Fruit fly (Drosophila melanogaster) whole organism, embryonic: ENCODE results near the gene fusl.

Source experiments
- CG10147 ChIP-seq: fragments of 200-800 bp; sonication (Bioruptor generic); optimal IDR thresholded peaks from 2 replicates; lab custom pipeline; 2019; ENCODE audit warnings: missing biosample characterization, mild to moderate bottlenecking, missing genetic modification characterization, moderate library complexity
- CG10209 ChIP-seq: fragments of 200-800 bp; sonication (Bioruptor generic); optimal IDR thresholded peaks from 3 replicates; lab custom pipeline; 2017; ENCODE audit warnings: missing biosample characterization, mild to moderate bottlenecking, missing genetic modification characterization, missing genetic modification reagents
- CG12299 ChIP-seq: fragments of 200-800 bp; sonication (Bioruptor generic); optimal IDR thresholded peaks from 2 replicates; lab custom pipeline; 2018; ENCODE audit warnings: missing biosample characterization, mild to moderate bottlenecking, missing genetic modification characterization
- CG12391 ChIP-seq: fragments of 200-800 bp; sonication (Bioruptor generic); optimal IDR thresholded peaks from 3 replicates; lab custom pipeline; 2018; ENCODE audit warnings: missing biosample characterization, mild to moderate bottlenecking, missing genetic modification characterization, moderate library complexity
- CG12744 ChIP-seq: fragments of 200-800 bp; sonication (Bioruptor generic); optimal IDR thresholded peaks from 2 replicates; lab custom pipeline; 2016; ENCODE audit warnings: missing biosample characterization, missing genetic modification characterization
- CG12942 ChIP-seq: fragments of 200-800 bp; sonication (Bioruptor generic); optimal IDR thresholded peaks from 3 replicates; lab custom pipeline; 2016; ENCODE audit warnings: missing biosample characterization, missing genetic modification characterization
- CG13296 ChIP-seq: fragments of 200-800 bp; sonication (Bioruptor generic); optimal IDR thresholded peaks from 3 replicates; lab custom pipeline; 2018; ENCODE audit warnings: missing biosample characterization, mild to moderate bottlenecking, missing genetic modification characterization
- CG14441 ChIP-seq: fragments of 200-800 bp; sonication (Bioruptor generic); IDR thresholded peaks from 2 replicates; pipeline ENCODE4 v1.3.6; 2022; ENCODE audit warnings: missing biosample characterization, missing genetic modification characterization
- CG1602 ChIP-seq: fragments of 200-800 bp; sonication (Bioruptor generic); optimal IDR thresholded peaks from 3 replicates; lab custom pipeline; 2016; ENCODE audit warnings: missing biosample characterization, missing genetic modification characterization
- CG17186 ChIP-seq: fragments of 200-800 bp; sonication (Bioruptor generic); optimal IDR thresholded peaks from 3 replicates; lab custom pipeline; 2017; ENCODE audit warnings: missing biosample characterization, missing genetic modification reagents, missing genetic modification characterization
- CG17328 ChIP-seq: fragments of 200-800 bp; sonication (Bioruptor generic); IDR thresholded peaks from 2 replicates; pipeline ENCODE4 v1.3.6; 2022; ENCODE audit warnings: missing biosample characterization, missing genetic modification characterization
- CG17359 ChIP-seq: fragments of 200-800 bp; sonication (Bioruptor generic); optimal IDR thresholded peaks from 3 replicates; lab custom pipeline; 2018; ENCODE audit warnings: missing biosample characterization, mild to moderate bottlenecking, missing genetic modification characterization, moderate library complexity
- CG17361 ChIP-seq: fragments of 200-800 bp; sonication (Bioruptor generic); IDR thresholded peaks from 3 replicates; pipeline ENCODE4 v1.3.6; 2022; ENCODE audit warnings: missing biosample characterization, missing genetic modification characterization
- CG18011 ChIP-seq: fragments of 200-800 bp; sonication (Bioruptor generic); optimal IDR thresholded peaks from 2 replicates; lab custom pipeline; 2017; ENCODE audit warnings: missing biosample characterization, missing genetic modification characterization, mild to moderate bottlenecking, moderate library complexity, missing genotype
- CG18262 ChIP-seq: fragments of 200-800 bp; optimal IDR thresholded peaks from 3 replicates; lab custom pipeline; 2019; ENCODE audit warnings: missing biosample characterization, mild to moderate bottlenecking, missing genetic modification characterization, moderate library complexity
- CG2875 ChIP-seq: fragments of 200-800 bp; sonication (Bioruptor generic); optimal IDR thresholded peaks from 2 replicates; lab custom pipeline; 2017; ENCODE audit warnings: missing biosample characterization, mild to moderate bottlenecking, missing genetic modification characterization, missing genetic modification reagents
- CG33213 ChIP-seq: fragments of 200-800 bp; sonication (Bioruptor generic); optimal IDR thresholded peaks from 3 replicates; lab custom pipeline; 2016; ENCODE audit warnings: missing biosample characterization, missing genetic modification characterization
- CG3726 ChIP-seq: fragments of 200-800 bp; sonication (Bioruptor generic); IDR thresholded peaks from 3 replicates; pipeline ENCODE4, ENCODE4 v1.3.6; 2022; ENCODE audit warnings: missing biosample characterization, missing genetic modification characterization
- CG4424 ChIP-seq: fragments of 200-800 bp; sonication (Bioruptor generic); optimal IDR thresholded peaks from 3 replicates; lab custom pipeline; 2016; ENCODE audit warnings: missing biosample characterization, missing genetic modification characterization
- CG5180 ChIP-seq: fragments of 200-800 bp; sonication (Bioruptor generic); optimal IDR thresholded peaks from 3 replicates; lab custom pipeline; 2017; ENCODE audit warnings: missing biosample characterization, missing genetic modification characterization, mild to moderate bottlenecking, moderate library complexity, missing genetic modification reagents
- CG6175 ChIP-seq: fragments of 200-800 bp; sonication (Bioruptor generic); IDR thresholded peaks from 3 replicates; pipeline ENCODE4 v1.3.6; 2022; ENCODE audit warnings: missing biosample characterization, missing genetic modification characterization
- CG6254 ChIP-seq: fragments of 200-800 bp; sonication (Bioruptor generic); optimal IDR thresholded peaks from 3 replicates; lab custom pipeline; 2017; ENCODE audit warnings: mild to moderate bottlenecking, missing biosample characterization, missing genetic modification reagents, missing genetic modification characterization
- CG6272 ChIP-seq: fragments of 200-800 bp; sonication (Bioruptor generic); IDR thresholded peaks from 2 replicates; pipeline ENCODE4 v1.3.6; 2022; ENCODE audit warnings: missing biosample characterization, missing genetic modification characterization
- CG6683 ChIP-seq: fragments of 200-800 bp; sonication (Bioruptor generic); optimal IDR thresholded peaks from 2 replicates; lab custom pipeline; 2017; ENCODE audit warnings: missing biosample characterization, mild to moderate bottlenecking, missing genetic modification characterization, missing genetic modification reagents
- CG7786 ChIP-seq: fragments of 200-800 bp; sonication (Bioruptor generic); optimal IDR thresholded peaks from 2 replicates; lab custom pipeline; 2016; ENCODE audit warnings: missing biosample characterization, missing genetic modification characterization
- CG8765 ChIP-seq: fragments of 200-800 bp; sonication (Bioruptor generic); IDR thresholded peaks from 2 replicates; pipeline ENCODE4 v1.3.6; 2022; ENCODE audit warnings: missing biosample characterization, missing genetic modification characterization
- CG9727 ChIP-seq: fragments of 200-800 bp; sonication (Bioruptor generic); optimal IDR thresholded peaks from 3 replicates; lab custom pipeline; 2017; ENCODE audit warnings: missing biosample characterization, mild to moderate bottlenecking, missing genetic modification characterization
- Fer2 ChIP-seq: fragments of 200-800 bp; sonication (Bioruptor generic); optimal IDR thresholded peaks from 2 replicates; lab custom pipeline; 2018; ENCODE audit warnings: missing biosample characterization, mild to moderate bottlenecking, missing genetic modification characterization, moderate library complexity
- NK7.1 ChIP-seq: fragments of 200-800 bp; sonication (Bioruptor generic); optimal IDR thresholded peaks from 3 replicates; lab custom pipeline; 2016; ENCODE audit warnings: missing biosample characterization, missing genetic modification characterization
- Sox100B ChIP-seq: fragments of 200-800 bp; sonication (Bioruptor generic); optimal IDR thresholded peaks from 3 replicates; lab custom pipeline; 2018; ENCODE audit warnings: missing biosample characterization, mild to moderate bottlenecking, missing genetic modification characterization
- cas ChIP-seq: fragments of 200-800 bp; sonication (Bioruptor generic); IDR thresholded peaks from 2 replicates; pipeline ENCODE4 v1.3.6; 2022; ENCODE audit warnings: missing biosample characterization, missing genetic modification characterization
- caup ChIP-seq: fragments of 200-800 bp; sonication (Bioruptor generic); optimal IDR thresholded peaks from 3 replicates; lab custom pipeline; 2017; ENCODE audit warnings: missing biosample characterization, mild to moderate bottlenecking, missing genetic modification characterization, moderate library complexity; ENCODE audit not compliant: severe bottlenecking
- chm ChIP-seq: fragments of 200-800 bp; sonication (Bioruptor generic); IDR thresholded peaks from 2 replicates; pipeline ENCODE4 v1.3.6; 2022; ENCODE audit warnings: missing biosample characterization, missing genetic modification characterization
- crol ChIP-seq: fragments of 200-800 bp; sonication (Bioruptor generic); IDR thresholded peaks from 2 replicates; pipeline ENCODE4 v1.3.6; 2022; ENCODE audit warnings: missing biosample characterization, missing genetic modification characterization
- danr ChIP-seq: fragments of 200-800 bp; sonication (Bioruptor generic); IDR thresholded peaks from 2 replicates; pipeline ENCODE4 v1.3.6; 2022; ENCODE audit warnings: missing biosample characterization, missing genetic modification characterization
- disco-r ChIP-seq: fragments of 200-800 bp; sonication (Bioruptor generic); optimal IDR thresholded peaks from 2 replicates; lab custom pipeline; 2016; ENCODE audit warnings: missing biosample characterization, missing genetic modification characterization
- eve ChIP-seq, 2 experiments: fragments of >200 bp; optimal IDR thresholded peaks; 2 replicates each; lab custom pipeline; 2017; ENCODE audit warnings: missing biosample characterization in 2 of 2, missing genetic modification characterization in 2 of 2
- ewg ChIP-seq: fragments of 200-800 bp; sonication (Bioruptor generic); optimal IDR thresholded peaks from 3 replicates; lab custom pipeline; 2017; ENCODE audit warnings: mild to moderate bottlenecking, missing biosample characterization, missing genetic modification reagents, missing genetic modification characterization
- fu2 ChIP-seq: fragments of 200-800 bp; sonication (Bioruptor generic); optimal IDR thresholded peaks from 2 replicates; lab custom pipeline; 2016; ENCODE audit warnings: missing biosample characterization, missing genetic modification characterization
- gem ChIP-seq: fragments of 200-800 bp; sonication (Bioruptor generic); optimal IDR thresholded peaks from 2 replicates; lab custom pipeline; 2019; ENCODE audit warnings: missing biosample characterization, mild to moderate bottlenecking, missing genetic modification characterization, moderate library complexity
- ham ChIP-seq: fragments of 200-800 bp; sonication (Bioruptor generic); IDR thresholded peaks from 2 replicates; pipeline ENCODE4 v1.3.6; 2022; ENCODE audit warnings: missing biosample characterization, missing genetic modification characterization
- lola ChIP-seq, 3 experiments: fragments of >200 bp in 2 of 3; fragments of 200-800 bp in 1 of 3; sonication (Bioruptor generic) in 1 of 3; optimal IDR thresholded peaks; 2 replicates each; lab custom pipeline; 2017 to 2019; ENCODE audit warnings: missing biosample characterization in 3 of 3, missing genetic modification characterization in 3 of 3, mild to moderate bottlenecking in 1 of 3, moderate library complexity in 1 of 3
- maf-S ChIP-seq: fragments of 200-800 bp; sonication (Bioruptor generic); optimal IDR thresholded peaks from 2 replicates; lab custom pipeline; 2016; ENCODE audit warnings: missing biosample characterization, missing genetic modification characterization
- pan ChIP-seq, 4 experiments: fragments of >200 bp in 3 of 4; fragments of 200-800 bp in 1 of 4; sonication (Bioruptor generic) in 1 of 4; optimal IDR thresholded peaks in 3 of 4; IDR thresholded peaks in 1 of 4; 2 replicates each; pipeline versions ENCODE4 v1.3.6 to Lab custom; 2017 to 2022; ENCODE audit warnings: missing biosample characterization in 2 of 4, missing genetic modification characterization in 2 of 4, mixed read lengths in 1 of 4
- pum ChIP-seq: fragments of 200-800 bp; sonication (Bioruptor generic); optimal IDR thresholded peaks from 2 replicates; lab custom pipeline; 2016; ENCODE audit warnings: missing biosample characterization, missing genetic modification characterization
- salm ChIP-seq: fragments of 200-800 bp; sonication (Bioruptor generic); optimal IDR thresholded peaks from 2 replicates; lab custom pipeline; 2018; ENCODE audit warnings: missing biosample characterization, mild to moderate bottlenecking, missing genetic modification characterization
- scrt ChIP-seq: fragments of 200-800 bp; sonication (Bioruptor generic); optimal IDR thresholded peaks from 2 replicates; lab custom pipeline; 2018; ENCODE audit warnings: missing biosample characterization, mild to moderate bottlenecking, missing genetic modification characterization, moderate library complexity
- sd ChIP-seq: fragments of 200-800 bp; sonication (Bioruptor generic); optimal IDR thresholded peaks from 3 replicates; lab custom pipeline; 2018; ENCODE audit warnings: missing biosample characterization, mild to moderate bottlenecking, missing genetic modification characterization, moderate library complexity

The fusl gene

DNA sequence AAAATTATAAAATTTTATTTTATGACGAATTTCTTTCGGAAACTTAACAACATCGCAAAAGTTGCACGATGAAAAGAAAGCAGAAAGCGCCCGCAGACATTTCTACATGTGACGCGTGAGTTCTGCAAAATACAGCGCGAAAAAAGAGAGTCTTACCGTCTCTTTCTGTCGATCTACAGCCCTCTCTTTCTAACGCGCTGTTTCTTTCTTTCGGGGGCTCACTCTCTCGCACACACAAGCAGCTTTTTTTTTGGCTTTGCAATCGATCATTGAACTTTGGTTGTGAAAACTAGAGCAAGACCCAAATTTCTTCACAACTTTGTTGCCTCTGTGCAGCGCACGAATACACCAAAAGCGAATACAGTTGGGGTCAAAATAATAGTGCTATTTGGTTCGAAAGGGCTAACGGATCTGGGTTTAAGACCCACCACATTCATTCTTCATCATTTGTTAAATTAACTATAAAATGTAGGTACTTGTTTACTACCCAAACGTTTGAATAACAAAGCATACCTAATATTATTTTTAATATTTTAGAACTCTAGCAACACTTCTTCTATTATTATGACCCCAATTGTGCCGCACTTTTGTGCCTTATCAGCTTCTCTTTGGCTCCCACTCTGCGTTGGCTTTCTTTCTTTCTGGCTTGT lies 38.8 kb downstream of the fusl start (continued):
- TF ChIP-seq Sox100B (GFP tag; lab: Kevin White, UChicago) = peak; percentile 88
- peak; percentile 93 for TF ChIP-seq CG12391 (tag; lab: Kevin White, UChicago)
- TF ChIP-seq sd (tag; lab: Kevin White, UChicago) = peak; percentile 42
- TF ChIP-seq CG6175 = no peak
- peak; percentile 96 for TF ChIP-seq gem
- TF ChIP-seq disco-r (GFP tag; lab: Kevin White, UChicago) = peak; percentile 20
- peak in 1 of 3 experiments; percentile 85 for TF ChIP-seq lola (GFP tag; optimal IDR thresholded peaks at IDR 0.05; lab: Kevin White, UChicago)
- peak; percentile 85 for TF ChIP-seq CG5180 (GFP tag; lab: Kevin White, UChicago)
- peak; percentile 67 for TF ChIP-seq CG13296
- peak; percentile 28 for TF ChIP-seq CG17186 (GFP tag; lab: Kevin White, UChicago)
- TF ChIP-seq CG4424 (GFP tag; lab: Kevin White, UChicago) = peak; percentile 83
- TF ChIP-seq CG17359 = peak; percentile 87
- TF ChIP-seq CG10209 (GFP tag; lab: Kevin White, UChicago) = peak; percentile 83
- TF ChIP-seq caup (GFP tag; lab: Kevin White, UChicago) = peak; percentile 64
- no peak for TF ChIP-seq CG12744 (GFP tag; lab: Kevin White, UChicago)
- peak; percentile 72 for TF ChIP-seq CG17328
- no peak for TF ChIP-seq CG33213
- TF ChIP-seq eve (GFP tag; optimal IDR thresholded peaks at IDR 0.05; lab: Kevin White, UChicago) = peak in 1 of 2 experiments; percentile 93
- peak; percentile 57 for TF ChIP-seq pum (GFP tag; lab: Kevin White, UChicago)
- TF ChIP-seq CG7786 (GFP tag; lab: Kevin White, UChicago) = peak; percentile 46
- TF ChIP-seq fu2 = peak; percentile 41
- TF ChIP-seq cas (GFP tag; lab: Robert Waterston, UW) = no peak
- peak; percentile 90 for TF ChIP-seq CG18262 (tag; lab: Kevin White, UChicago)
- TF ChIP-seq CG6254 (GFP tag; lab: Kevin White, UChicago) = peak; percentile 88
- peak; percentile 60 for TF ChIP-seq scrt (GFP tag; lab: Kevin White, UChicago)
- TF ChIP-seq CG17361 (GFP tag; lab: Robert Waterston, UW) = peak; percentile 87
- peak; percentile 85 for TF ChIP-seq salm (tag; lab: Kevin White, UChicago)
- peak; percentile 46 for TF ChIP-seq CG6683
- peak; percentile 78 for TF ChIP-seq chm (GFP tag; lab: Robert Waterston, UW)
- peak; percentile 47 for TF ChIP-seq maf-S (GFP tag; lab: Kevin White, UChicago)
- no peak for TF ChIP-seq CG3726
- peak; percentile 82 for TF ChIP-seq CG1602 (GFP tag; lab: Kevin White, UChicago)
- peak; percentile 82 for TF ChIP-seq ewg (GFP tag; lab: Kevin White, UChicago)
- TF ChIP-seq CG12942 (GFP tag; lab: Kevin White, UChicago) = peak; percentile 67
- no peak for TF ChIP-seq Fer2
- peak; percentile 52 for TF ChIP-seq CG9727 (GFP tag; lab: Kevin White, UChicago)
- TF ChIP-seq pan (optimal IDR thresholded peaks at IDR 0.05; lab: Kevin White, UChicago) = no peak
- TF ChIP-seq pan (GFP tag; optimal IDR thresholded peaks at IDR 0.05 in 1 of 2, IDR thresholded peaks at IDR 0.05 in 1 of 2) = peak in 1 of 2 experiments; percentile 54
- TF ChIP-seq CG14441 (GFP tag; lab: Robert Waterston, UW) = peak; percentile 61; the same call in 1 of the 2 replicates
- TF ChIP-seq NK7.1 (GFP tag; lab: Kevin White, UChicago) = no peak
- TF ChIP-seq CG2875 (GFP tag; lab: Kevin White, UChicago) = peak; percentile 89
- peak; percentile 57 for TF ChIP-seq CG18011 (GFP tag; lab: Kevin White, UChicago)
- no peak for TF ChIP-seq ham
- TF ChIP-seq CG8765 (GFP tag; lab: Robert Waterston, UW) = no peak
- peak; percentile 34; the same call in 1 of the 2 replicates for TF ChIP-seq crol (GFP tag; lab: Robert Waterston, UW)
- peak; percentile 54; the same call in 1 of the 2 replicates for TF ChIP-seq CG6272 (GFP tag; lab: Robert Waterston, UW)
- peak; percentile 71; the same call in 1 of the 2 replicates for TF ChIP-seq danr (GFP tag; lab: Robert Waterston, UW)
- TF ChIP-seq CG10147 = peak; percentile 40
- TF ChIP-seq CG12299 = peak; percentile 73
